Worm (Caenorhabditis elegans): ENCODE results near the gene F14D2.7.

- TF ChIP-seq sma-3 (GFP tag; optimal IDR thresholded peaks at IDR 0.05) (no peak), blmp-1 (tag; optimal IDR thresholded peaks at IDR 0.05; ENCODE audit: insufficient read depth) (no peak), snpc-4 (tag; optimal IDR thresholded peaks at IDR 0.05) (no peak), F13H6.1 (tag; optimal IDR thresholded peaks at IDR 0.05) (no peak), Y55F3AM.14 (GFP tag; optimal IDR thresholded peaks at IDR 0.05) (no peak), egl-27 (tag; optimal IDR thresholded peaks at IDR 0.05) (no peak)
Observed at ce11 chrII:3310957-3311657, 27.3 kb downstream of the F14D2.7 start.
